Worm (Caenorhabditis elegans) whole organism, mixed stage, embryonic: ENCODE data around the gene hgrs-1.
A peak's percentile ranks its signal among the peaks of the same experiment; 100 is the strongest.

Source experiments
- blmp-1 ChIP-seq: fragments of 150-350 bp; optimal IDR thresholded peaks from 2 replicates; lab custom pipeline; 2014; ENCODE audit warnings: missing biosample characterization, missing genetic modification characterization
- cnd-1 ChIP-seq: fragments of 200-800 bp; sonication (Bioruptor generic); optimal IDR thresholded peaks from 2 replicates; lab custom pipeline; 2018; ENCODE audit warnings: mild to moderate bottlenecking, missing genetic modification characterization, missing compliant biosample characterization
- elt-1 ChIP-seq: sonication (generic microtip); optimal IDR thresholded peaks from 2 replicates; lab custom pipeline; 2017; ENCODE audit warnings: missing genetic modification characterization, mild to moderate bottlenecking, missing compliant biosample characterization, antibody characterized with exemption, moderate library complexity, borderline replicate concordance; ENCODE audit not compliant: insufficient read depth
- flh-1 ChIP-seq: fragments of 200-800 bp; sonication (Bioruptor generic); optimal IDR thresholded peaks from 2 replicates; lab custom pipeline; 2018; ENCODE audit warnings: mild to moderate bottlenecking, missing genetic modification characterization, moderate library complexity, missing compliant biosample characterization
- lin-13 ChIP-seq: fragments of 150-350 bp; optimal IDR thresholded peaks from 2 replicates; lab custom pipeline; 2014; ENCODE audit warnings: missing biosample characterization, missing genetic modification characterization
- mab-5 ChIP-seq: fragments of 150-350 bp; optimal IDR thresholded peaks from 2 replicates; lab custom pipeline; 2014; ENCODE audit warnings: missing biosample characterization, missing genetic modification characterization
- nhr-12 ChIP-seq: fragments of 150-350 bp; optimal IDR thresholded peaks from 2 replicates; lab custom pipeline; 2014; ENCODE audit warnings: missing biosample characterization, missing genetic modification characterization
- nhr-237 ChIP-seq: fragments of 150-350 bp; optimal IDR thresholded peaks from 2 replicates; lab custom pipeline; 2014; ENCODE audit warnings: missing biosample characterization, missing genetic modification characterization
- nhr-28 ChIP-seq: fragments of 150-350 bp; optimal IDR thresholded peaks from 2 replicates; lab custom pipeline; 2014; ENCODE audit warnings: missing biosample characterization, missing genetic modification characterization
- pha-4 ChIP-seq: fragments of 150-350 bp; optimal IDR thresholded peaks from 2 replicates; lab custom pipeline; 2018; ENCODE audit warnings: missing biosample characterization, missing genetic modification reagents, missing genetic modification characterization
- snpc-4 ChIP-seq: fragments of 150-350 bp; optimal IDR thresholded peaks from 2 replicates; lab custom pipeline; 2014; ENCODE audit warnings: missing biosample characterization, missing genetic modification characterization
- tbx-8 ChIP-seq: fragments of 200-800 bp; sonication (Bioruptor generic); optimal IDR thresholded peaks from 2 replicates; lab custom pipeline; 2018; ENCODE audit warnings: mild to moderate bottlenecking, missing genetic modification characterization, moderate library complexity, missing compliant biosample characterization
- unc-39 ChIP-seq: fragments of 150-350 bp; optimal IDR thresholded peaks from 2 replicates; lab custom pipeline; 2014; ENCODE audit warnings: missing biosample characterization, missing genetic modification characterization
- ztf-11 ChIP-seq: fragments of 150-350 bp; optimal IDR thresholded peaks from 2 replicates; lab custom pipeline; 2014; ENCODE audit warnings: missing biosample characterization, missing genetic modification characterization

ce11 chrIV:8182566-8182965 is 23.3 kb downstream of the hgrs-1 start:
- TF ChIP-seq pha-4 (tag; lab: Kevin White, UChicago) = peak; percentile 13
- no peak for TF ChIP-seq flh-1 (GFP tag; lab: Kevin White, UChicago)
- no peak for TF ChIP-seq tbx-8 (GFP tag; lab: Kevin White, UChicago)
- TF ChIP-seq unc-39 (tag; lab: Kevin White, UChicago) = no peak
- no peak for TF ChIP-seq blmp-1 (tag; lab: Kevin White, UChicago)
- TF ChIP-seq nhr-237 (tag; lab: Kevin White, UChicago) = no peak
- TF ChIP-seq lin-13 = no peak
- no peak for TF ChIP-seq elt-1 (tag; lab: Kevin White, UChicago)
- no peak for TF ChIP-seq snpc-4 (tag; lab: Kevin White, UChicago)
- TF ChIP-seq ztf-11 (tag; lab: Kevin White, UChicago) = peak; percentile 12
- peak; percentile 61 for TF ChIP-seq cnd-1
- no peak for TF ChIP-seq mab-5 (tag; lab: Kevin White, UChicago)
- TF ChIP-seq nhr-28 (tag; lab: Kevin White, UChicago) = no peak
- TF ChIP-seq nhr-12 (tag; lab: Kevin White, UChicago) = no peak
